Worm (Caenorhabditis elegans) whole organism, L1 larva: ENCODE results near the gene T19H12.3.

Experiments
- fkh-8 ChIP-seq: sonication (generic microtip); optimal IDR thresholded peaks from 2 replicates; lab custom pipeline; 2016; ENCODE audit warnings: mild to moderate bottlenecking, missing genetic modification characterization, missing compliant biosample characterization
- snpc-4 ChIP-seq: fragments of 150-350 bp; optimal IDR thresholded peaks from 2 replicates; lab custom pipeline; 2014; ENCODE audit warnings: missing biosample characterization, missing genetic modification characterization
- snu-23 ChIP-seq: sonication (generic microtip); optimal IDR thresholded peaks from 2 replicates; lab custom pipeline; 2016; ENCODE audit warnings: missing genetic modification characterization, missing compliant biosample characterization

DNA sequence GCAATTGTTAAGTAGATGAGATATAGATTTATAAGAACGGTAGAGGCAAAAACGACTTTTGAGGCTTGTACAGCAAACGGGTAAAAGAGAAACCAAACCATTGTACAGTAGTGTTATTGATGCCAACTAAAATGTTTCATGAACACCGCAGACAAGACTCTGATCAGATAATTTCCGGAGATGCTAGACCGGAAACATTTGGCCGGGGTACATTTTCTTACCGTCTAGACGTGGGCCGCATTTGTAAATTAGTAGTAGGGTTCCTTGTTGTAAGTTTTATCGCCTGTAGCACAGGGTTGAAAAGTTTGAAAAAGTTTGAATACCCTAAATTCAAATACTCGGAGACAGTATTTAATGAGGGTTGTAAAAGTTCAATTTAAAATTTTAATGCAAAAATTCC, 4.1 kb upstream of the T19H12.3 start, which contains the start of gene str-32:
- no peak for TF ChIP-seq fkh-8 (tag; lab: Kevin White, UChicago)
- TF ChIP-seq snpc-4 (tag; lab: Kevin White, UChicago) = no peak
- no peak for TF ChIP-seq snu-23 (GFP tag; lab: Kevin White, UChicago)
